Worm (Caenorhabditis elegans) whole organism, L4 larva: Measurements from ENCODE around the gene D1054.5.

ENCODE experiments used
- D1046.2 ChIP-seq: fragments of 200-800 bp; sonication (Bioruptor generic); IDR thresholded peaks from 2 replicates; pipeline ENCODE4 v1.3.6; 2022; ENCODE audit warnings: missing genetic modification characterization, missing compliant biosample characterization
- F49E8.2 ChIP-seq: sonication (generic microtip); optimal IDR thresholded peaks from 2 replicates; lab custom pipeline; 2016; ENCODE audit warnings: missing compliant biosample characterization, mild to moderate bottlenecking, missing genetic modification characterization, borderline replicate concordance
- Y105C5A.15 ChIP-seq: fragments of 200-800 bp; sonication (Bioruptor generic); IDR thresholded peaks from 2 replicates; pipeline ENCODE4 v1.3.6; 2022; ENCODE audit warnings: missing genetic modification characterization, missing compliant biosample characterization
- arid-1 ChIP-seq: fragments of 200-800 bp; sonication (Bioruptor generic); conservative IDR thresholded peaks from 2 replicates; pipeline ENCODE4 v1.3.6; 2022; ENCODE audit warnings: missing genetic modification reagents, missing genetic modification characterization, missing compliant biosample characterization
- ces-1 ChIP-seq: fragments of 150-350 bp; sonication (generic microtip); optimal IDR thresholded peaks from 4 replicates; lab custom pipeline; 2014; ENCODE audit warnings: missing biosample characterization, missing genetic modification reagents, missing genetic modification characterization
- lin-38 ChIP-seq: fragments of 200-800 bp; sonication (Bioruptor generic); IDR thresholded peaks from 2 replicates; pipeline ENCODE4 v1.3.6; 2022; ENCODE audit warnings: missing genetic modification reagents, missing genetic modification characterization, missing compliant biosample characterization
- lir-3 ChIP-seq: sonication (generic microtip); optimal IDR thresholded peaks from 2 replicates; lab custom pipeline; 2016; ENCODE audit warnings: mild to moderate bottlenecking, missing genetic modification characterization, missing compliant biosample characterization
- lsy-2 ChIP-seq, 2 experiments: fragments of 150-350 bp in 1 of 2; sonication (generic microtip) in 1 of 2; optimal IDR thresholded peaks; 2 replicates each; lab custom pipeline; 2014 to 2017; ENCODE audit warnings: missing biosample characterization in 2 of 2, missing genetic modification characterization in 2 of 2
- mep-1 ChIP-seq: fragments of 150-350 bp; sonication (generic microtip); optimal IDR thresholded peaks from 3 replicates; lab custom pipeline; 2014; ENCODE audit warnings: missing biosample characterization, missing genetic modification characterization
- nhr-237 ChIP-seq: sonication (generic microtip); optimal IDR thresholded peaks from 2 replicates; lab custom pipeline; 2017; ENCODE audit warnings: missing biosample characterization, missing genetic modification characterization
- nhr-25 ChIP-seq: sonication (generic microtip); optimal IDR thresholded peaks from 2 replicates; lab custom pipeline; 2017; ENCODE audit warnings: missing genetic modification characterization, mild to moderate bottlenecking, missing compliant biosample characterization, antibody characterized with exemption, moderate library complexity, borderline replicate concordance; ENCODE audit not compliant: insufficient read depth
- snpc-4 ChIP-seq: fragments of 150-350 bp; optimal IDR thresholded peaks from 2 replicates; lab custom pipeline; 2014; ENCODE audit warnings: missing biosample characterization, missing genetic modification characterization
- unc-62 ChIP-seq, 3 experiments: fragments of 150-350 bp in 1 of 3; sonication (generic microtip); optimal IDR thresholded peaks in 2 of 3; peaks in 1 of 3; 1 replicate in 1 of 3; 2 replicates in 2 of 3; lab custom pipeline; 2014 to 2017; ENCODE audit warnings: missing biosample characterization in 3 of 3, missing genetic modification characterization in 3 of 3, missing genetic modification reagents in 3 of 3, missing genotype in 1 of 3
- zag-1 ChIP-seq: fragments of 150-350 bp; optimal IDR thresholded peaks from 2 replicates; lab custom pipeline; 2014; ENCODE audit warnings: missing biosample characterization, missing genetic modification characterization

- TF ChIP-seq nhr-25 (tag; lab: Kevin White, UChicago) (no peak), unc-62 (GFP tag; optimal IDR thresholded peaks at IDR 0.05 in 1 of 2; lab: Kevin White, UChicago) (no peak), unc-62 (tag; optimal IDR thresholded peaks at IDR 0.05; lab: Kevin White, UChicago) (no peak), lir-3 (tag; lab: Kevin White, UChicago) (no peak), lin-38 (GFP tag; lab: Robert Waterston, UW) (no peak), arid-1 (no peak), Y105C5A.15 (GFP tag; lab: Robert Waterston, UW) (no peak), ces-1 (GFP tag; lab: Kevin White, UChicago) (no peak), mep-1 (tag; lab: Kevin White, UChicago) (no peak), F49E8.2 (tag; lab: Kevin White, UChicago) (no peak), lsy-2 (tag; optimal IDR thresholded peaks at IDR 0.05; lab: Kevin White, UChicago) (no peak), snpc-4 (no peak), D1046.2 (GFP tag; lab: Robert Waterston, UW) (no peak), nhr-237 (tag; lab: Kevin White, UChicago) (no peak), zag-1 (tag; lab: Kevin White, UChicago) (no peak)
These were observed 35.4 kb upstream of the D1054.5 start, which contains the start of gene C29A12.22 for ce11 chrV:10811763-10812162.
